Worm (Caenorhabditis elegans) whole organism, midembryonic: ENCODE data around the gene skr-17.

ENCODE experiments used
- T22C8.4 ChIP-seq: fragments of 200-800 bp; sonication (Bioruptor generic); IDR thresholded peaks from 2 replicates; pipeline ENCODE4 v1.3.6; 2022; ENCODE audit warnings: missing genetic modification characterization, missing compliant biosample characterization
- flt-1 ChIP-seq: fragments of 200-800 bp; sonication (Bioruptor generic); IDR thresholded peaks from 2 replicates; pipeline ENCODE4 v1.3.6; 2022; ENCODE audit warnings: missing genetic modification characterization, missing compliant biosample characterization
- klf-2 ChIP-seq: fragments of 200-800 bp; sonication (Bioruptor generic); conservative IDR thresholded peaks from 2 replicates; pipeline ENCODE4 v1.3.6; 2022; ENCODE audit warnings: missing genetic modification reagents, missing genetic modification characterization, missing compliant biosample characterization
- med-1 ChIP-seq: sonication (generic microtip); optimal IDR thresholded peaks from 2 replicates; lab custom pipeline; 2017; ENCODE audit warnings: missing genetic modification characterization, mild to moderate bottlenecking, missing compliant biosample characterization, antibody characterized with exemption, missing genetic modification reagents; ENCODE audit not compliant: insufficient read depth
- ref-1 ChIP-seq: fragments of 200-800 bp; sonication (Bioruptor generic); conservative IDR thresholded peaks from 2 replicates; pipeline ENCODE4 v1.3.6; 2022; ENCODE audit warnings: missing genetic modification reagents, missing genetic modification characterization, missing compliant biosample characterization
- tab-1 ChIP-seq: fragments of 200-800 bp; sonication (Bioruptor generic); IDR thresholded peaks from 2 replicates; pipeline ENCODE4 v1.3.6; 2022; ENCODE audit warnings: missing genetic modification characterization, missing compliant biosample characterization
- ztf-23 ChIP-seq: fragments of 200-800 bp; sonication (Bioruptor generic); IDR thresholded peaks from 2 replicates; pipeline ENCODE4 v1.3.6; 2022; ENCODE audit warnings: missing genetic modification reagents, missing genetic modification characterization, missing compliant biosample characterization
- ztf-29 ChIP-seq: fragments of 200-800 bp; sonication (Bioruptor generic); IDR thresholded peaks from 2 replicates; pipeline ENCODE4 v1.3.6; 2022; ENCODE audit warnings: missing genetic modification reagents, missing genetic modification characterization, missing compliant biosample characterization

- TF ChIP-seq T22C8.4 (GFP tag; lab: Robert Waterston, UW) (no peak), flt-1 (no peak), ztf-29 (GFP tag; lab: Robert Waterston, UW) (no peak), ref-1 (GFP tag; lab: Robert Waterston, UW) (no peak), klf-2 (GFP tag; lab: Robert Waterston, UW) (no peak), tab-1 (GFP tag; lab: Robert Waterston, UW) (no peak), ztf-23 (no peak), med-1 (GFP tag; lab: Kevin White, UChicago) (no peak)
Measured at ce11 chrII:7810162-7810868, 27.0 kb downstream of the skr-17 start.
